In genomic region chr3R:25064907-25065841, dm6 we compare ENCODE assay signal across 1 fruit fly cellular context.
TF ChIP-seq lines count a peak whose summit lies in the region.

Gene veli, minus strand, starts transcription at chr3R:25065591.
Gene PQBP1, plus strand, starts transcription at chr3R:25065791.

TF ChIP-seq in whole organism, embryonic, 481 proteins besides CTCF, POLR2A, EP300 and RAD21 (continued from another document):
- TF ChIP-seq Dll (GFP tag; IDR thresholded peaks at IDR 0.05; lab: Robert Waterston, UW; ENCODE audit: partially characterized antibody) (peak; percentile 33; the same call in 2 of the 4 replicates), CG3726 (GFP tag; IDR thresholded peaks at IDR 0.05; lab: Robert Waterston, UW) (no peak), MESR4 (GFP tag; optimal IDR thresholded peaks at IDR 0.05; lab: Kevin White, UChicago) (peak; percentile 69), Nf-YB (GFP tag; optimal IDR thresholded peaks at IDR 0.05; lab: Kevin White, UChicago) (no peak), Ets65A (GFP tag; lab: Kevin White, UChicago) (no peak), CG6765 (GFP tag; optimal IDR thresholded peaks at IDR 0.05; lab: Kevin White, UChicago) (no peak), bbx (GFP tag; IDR thresholded peaks at IDR 0.05; lab: Robert Waterston, UW; ENCODE audit: partially characterized antibody) (peak; percentile 17; the same call in 1 of the 2 replicates), CG4820 (GFP tag; optimal IDR thresholded peaks at IDR 0.05; lab: Kevin White, UChicago) (no peak), CG3995 (GFP tag; optimal IDR thresholded peaks at IDR 0.05; lab: Kevin White, UChicago) (no peak), row (GFP tag; IDR thresholded peaks at IDR 0.05; lab: Robert Waterston, UW) (peak; percentile 73), onecut (GFP tag; IDR thresholded peaks at IDR 0.05; lab: Robert Waterston, UW) (peak; percentile 61), CG13287 (GFP tag; IDR thresholded peaks at IDR 0.05; lab: Robert Waterston, UW; ENCODE audit: partially characterized antibody) (peak; percentile 30; the same call in 1 of the 2 replicates), CG31224 (GFP tag; IDR thresholded peaks at IDR 0.05; lab: Robert Waterston, UW) (no peak), CG13123 (GFP tag; optimal IDR thresholded peaks at IDR 0.05; lab: Kevin White, UChicago) (no peak), CG4617 (GFP tag; optimal IDR thresholded peaks at IDR 0.05; lab: Kevin White, UChicago; ENCODE audit: borderline replicate concordance) (peak; percentile 50), CG18011 (GFP tag; optimal IDR thresholded peaks at IDR 0.05; lab: Kevin White, UChicago) (no peak), CG15479 (GFP tag; optimal IDR thresholded peaks at IDR 0.05; lab: Kevin White, UChicago) (no peak), Atf-2 (GFP tag; optimal IDR thresholded peaks at IDR 0.05; lab: Kevin White, UChicago) (no peak), abd-A (tag; optimal IDR thresholded peaks at IDR 0.05; lab: Kevin White, UChicago) (no peak), CG12659 (GFP tag; optimal IDR thresholded peaks at IDR 0.05; lab: Kevin White, UChicago) (peak; percentile 37), mld (GFP tag; IDR thresholded peaks at IDR 0.05; lab: Robert Waterston, UW; ENCODE audit: partially characterized antibody) (peak; percentile 12; the same call in 1 of the 3 replicates), amos (GFP tag; IDR thresholded peaks at IDR 0.05; lab: Robert Waterston, UW; ENCODE audit: partially characterized antibody) (0 out of 2 replicates have a peak, but pooled peaks have one; percentile 18), CG34422 (GFP tag; IDR thresholded peaks at IDR 0.05; lab: Robert Waterston, UW) (peak; percentile 6; the same call in 1 of the 3 replicates), CG10267 (tag; optimal IDR thresholded peaks at IDR 0.05; lab: Kevin White, UChicago) (peak; percentile 42), CG2116 (GFP tag; optimal IDR thresholded peaks at IDR 0.05; lab: Kevin White, UChicago) (peak; percentile 50), CG16815 (GFP tag; optimal IDR thresholded peaks at IDR 0.05; lab: Kevin White, UChicago) (no peak), CG17361 (GFP tag; IDR thresholded peaks at IDR 0.05; lab: Robert Waterston, UW) (no peak), YL-1 (GFP tag; optimal IDR thresholded peaks at IDR 0.05; lab: Kevin White, UChicago) (peak; percentile 12), odd (GFP tag; optimal IDR thresholded peaks at IDR 0.05; lab: Kevin White, UChicago) (no peak), Eip74EF (GFP tag; optimal IDR thresholded peaks at IDR 0.05; lab: Kevin White, UChicago) (no peak), schlank (tag; optimal IDR thresholded peaks at IDR 0.05; lab: Kevin White, UChicago) (no peak), phol (tag; optimal IDR thresholded peaks at IDR 0.05; lab: Kevin White, UChicago) (peak; percentile 3), CG15514 (GFP tag; optimal IDR thresholded peaks at IDR 0.05; lab: Kevin White, UChicago) (no peak)
